Worm (Caenorhabditis elegans) whole organism, L4 larva: Measurements from ENCODE around the gene rps-12.

Source experiments
- D1046.2 ChIP-seq: fragments of 200-800 bp; sonication (Bioruptor generic); IDR thresholded peaks from 2 replicates; pipeline ENCODE4 v1.3.6; 2022; ENCODE audit warnings: missing genetic modification characterization, missing compliant biosample characterization
- T26A8.4 ChIP-seq: fragments of 200-800 bp; sonication (Bioruptor generic); IDR thresholded peaks from 2 replicates; pipeline ENCODE4 v1.3.6; 2022; ENCODE audit warnings: missing genetic modification characterization, missing compliant biosample characterization
- Y75B8A.6 ChIP-seq: fragments of 200-800 bp; sonication (Bioruptor generic); IDR thresholded peaks from 2 replicates; pipeline ENCODE4 v1.3.6; 2022; ENCODE audit warnings: missing genetic modification reagents, missing genetic modification characterization, missing compliant biosample characterization
- ZK337.2 ChIP-seq: fragments of 200-800 bp; sonication (Bioruptor generic); IDR thresholded peaks from 2 replicates; pipeline ENCODE4 v1.3.6; 2022; ENCODE audit warnings: missing genetic modification reagents, missing genetic modification characterization, missing compliant biosample characterization
- aha-1 ChIP-seq: fragments of 150-350 bp; peaks from one replicate; lab custom pipeline; 2014; ENCODE audit warnings: missing biosample characterization, missing genetic modification characterization
- ama-1 ChIP-seq: fragments of 150-350 bp; optimal IDR thresholded peaks from 2 replicates; lab custom pipeline; 2014; ENCODE audit warnings: inconsistent platforms, mixed read lengths
- attf-4 ChIP-seq: sonication (generic microtip); optimal IDR thresholded peaks from 3 replicates; lab custom pipeline; 2017; ENCODE audit warnings: missing biosample characterization, missing genetic modification characterization
- ceh-20 ChIP-seq: fragments of 200-800 bp; sonication (Bioruptor generic); IDR thresholded peaks from 2 replicates; pipeline ENCODE4 v1.3.6; 2022; ENCODE audit warnings: missing genetic modification reagents, missing genetic modification characterization, missing compliant biosample characterization
- ceh-28 ChIP-seq: fragments of 150-350 bp; optimal IDR thresholded peaks from 2 replicates; lab custom pipeline; 2014; ENCODE audit warnings: missing biosample characterization, missing genetic modification reagents, missing genetic modification characterization
- ceh-32 ChIP-seq: sonication (generic microtip); optimal IDR thresholded peaks from 2 replicates; lab custom pipeline; 2016; ENCODE audit warnings: mild to moderate bottlenecking, missing genetic modification characterization, missing compliant biosample characterization; ENCODE audit not compliant: poor library complexity
- ceh-44 ChIP-seq: fragments of 200-800 bp; sonication (Bioruptor generic); IDR thresholded peaks from 2 replicates; pipeline ENCODE4 v1.3.6; 2022; ENCODE audit warnings: missing genetic modification reagents, missing genetic modification characterization, missing compliant biosample characterization
- ceh-62 ChIP-seq: sonication (generic microtip); optimal IDR thresholded peaks from 2 replicates; lab custom pipeline; 2017; ENCODE audit warnings: missing biosample characterization, missing genetic modification characterization
- cey-2 ChIP-seq: sonication (generic microtip); optimal IDR thresholded peaks from 3 replicates; lab custom pipeline; 2017; ENCODE audit warnings: missing genetic modification characterization, mild to moderate bottlenecking, missing compliant biosample characterization, antibody characterized with exemption, borderline replicate concordance; ENCODE audit not compliant: insufficient read depth
- daf-12 ChIP-seq: fragments of 150-350 bp; optimal IDR thresholded peaks from 2 replicates; lab custom pipeline; 2014; ENCODE audit warnings: missing biosample characterization, missing genetic modification reagents, missing genetic modification characterization
- daf-19 ChIP-seq: fragments of 200-800 bp; sonication (Bioruptor generic); conservative IDR thresholded peaks from 2 replicates; pipeline ENCODE4 v1.3.6; 2022; ENCODE audit warnings: missing genetic modification characterization, missing compliant biosample characterization
- daf-8 ChIP-seq: fragments of 200-800 bp; sonication (Bioruptor generic); IDR thresholded peaks from 2 replicates; pipeline ENCODE4 v1.3.6; 2022; ENCODE audit warnings: missing genetic modification characterization, missing compliant biosample characterization
- dmd-6 ChIP-seq: fragments of 200-800 bp; sonication (Bioruptor generic); IDR thresholded peaks from 2 replicates; pipeline ENCODE4 v1.3.6; 2022; ENCODE audit warnings: missing genetic modification reagents, missing genetic modification characterization, missing compliant biosample characterization
- dmd-9 ChIP-seq: fragments of 200-800 bp; sonication (Bioruptor generic); IDR thresholded peaks from 2 replicates; pipeline ENCODE4 v1.3.6; 2022; ENCODE audit warnings: missing genetic modification reagents, missing genetic modification characterization, missing compliant biosample characterization
- dpl-1 ChIP-seq: fragments of 150-350 bp; optimal IDR thresholded peaks from 2 replicates; lab custom pipeline; 2014; ENCODE audit warnings: missing biosample characterization, missing genetic modification reagents, missing genetic modification characterization
- duxl-1 ChIP-seq: sonication (generic microtip); optimal IDR thresholded peaks from 2 replicates; lab custom pipeline; 2016; ENCODE audit warnings: mild to moderate bottlenecking, missing genetic modification characterization, moderate library complexity, missing compliant biosample characterization; ENCODE audit not compliant: poor library complexity
- egl-27 ChIP-seq: sonication (generic microtip); optimal IDR thresholded peaks from 3 replicates; lab custom pipeline; 2017; ENCODE audit warnings: missing biosample characterization, missing genetic modification reagents, missing genetic modification characterization
- fkh-10 ChIP-seq: fragments of 150-350 bp; optimal IDR thresholded peaks from 2 replicates; lab custom pipeline; 2014; ENCODE audit warnings: missing biosample characterization, missing genetic modification reagents, missing genetic modification characterization
- gei-8 ChIP-seq: fragments of 200-800 bp; sonication (Bioruptor generic); optimal IDR thresholded peaks from 2 replicates; lab custom pipeline; 2018; ENCODE audit warnings: mild to moderate bottlenecking, missing genetic modification characterization, missing compliant biosample characterization
- hlh-11 ChIP-seq: fragments of 200-800 bp; sonication (Bioruptor generic); optimal IDR thresholded peaks from 2 replicates; lab custom pipeline; 2018; ENCODE audit warnings: mild to moderate bottlenecking, missing genetic modification characterization, missing compliant biosample characterization
- hlh-30 ChIP-seq: sonication (generic microtip); optimal IDR thresholded peaks from 2 replicates; lab custom pipeline; 2017; ENCODE audit warnings: antibody characterized with exemption, mild to moderate bottlenecking, missing genetic modification characterization, missing compliant biosample characterization; ENCODE audit not compliant: insufficient read depth
- hmg-1.1 ChIP-seq: fragments of 200-800 bp; sonication (Bioruptor generic); IDR thresholded peaks from 2 replicates; pipeline ENCODE4 v1.3.6; 2022; ENCODE audit warnings: missing genetic modification reagents, missing genetic modification characterization, missing compliant biosample characterization
- lim-7 ChIP-seq: fragments of 200-800 bp; sonication (Bioruptor generic); IDR thresholded peaks from 2 replicates; pipeline ENCODE4 v1.3.6; 2022; ENCODE audit warnings: missing genetic modification characterization, missing compliant biosample characterization
- lin-1 ChIP-seq: fragments of 200-800 bp; sonication (Bioruptor generic); IDR thresholded peaks from 2 replicates; pipeline ENCODE4 v1.3.6; 2022; ENCODE audit warnings: missing genetic modification reagents, missing genetic modification characterization, missing compliant biosample characterization
- lin-29 ChIP-seq: fragments of 200-800 bp; sonication (Bioruptor generic); IDR thresholded peaks from 2 replicates; pipeline ENCODE4 v1.3.6; 2022; ENCODE audit warnings: missing genetic modification reagents, missing genetic modification characterization, missing compliant biosample characterization
- lir-3 ChIP-seq: sonication (generic microtip); optimal IDR thresholded peaks from 2 replicates; lab custom pipeline; 2016; ENCODE audit warnings: mild to moderate bottlenecking, missing genetic modification characterization, missing compliant biosample characterization
- lsy-2 ChIP-seq, 2 experiments: fragments of 150-350 bp in 1 of 2; sonication (generic microtip) in 1 of 2; optimal IDR thresholded peaks; 2 replicates each; lab custom pipeline; 2014 to 2017; ENCODE audit warnings: missing biosample characterization in 2 of 2, missing genetic modification characterization in 2 of 2
- madf-5 ChIP-seq, 2 experiments: fragments of 200-800 bp; sonication (Bioruptor generic); IDR thresholded peaks; 2 replicates each; pipeline ENCODE4 v1.3.6; 2022; ENCODE audit warnings: missing compliant biosample characterization in 2 of 2, missing genetic modification characterization in 2 of 2
- madf-9 ChIP-seq: fragments of 200-800 bp; sonication (Bioruptor generic); conservative IDR thresholded peaks from 2 replicates; pipeline ENCODE4 v1.3.6; 2022; ENCODE audit warnings: missing genetic modification reagents, missing genetic modification characterization, missing compliant biosample characterization
- mdl-1 ChIP-seq, 2 experiments: fragments of 150-350 bp in 1 of 2; sonication (generic microtip) in 1 of 2; optimal IDR thresholded peaks; 2 replicates each; lab custom pipeline; 2014 to 2017; ENCODE audit warnings: missing biosample characterization in 2 of 2, missing genetic modification characterization in 2 of 2
- mep-1 ChIP-seq: fragments of 150-350 bp; sonication (generic microtip); optimal IDR thresholded peaks from 3 replicates; lab custom pipeline; 2014; ENCODE audit warnings: missing biosample characterization, missing genetic modification characterization
- mxl-2 ChIP-seq: fragments of 200-800 bp; sonication (Bioruptor generic); conservative IDR thresholded peaks from 2 replicates; pipeline ENCODE4 v1.3.6; 2022; ENCODE audit warnings: missing genetic modification reagents, missing genetic modification characterization, missing compliant biosample characterization
- nhr-10 ChIP-seq: fragments of 150-350 bp; optimal IDR thresholded peaks from 2 replicates; lab custom pipeline; 2014; ENCODE audit warnings: missing biosample characterization, missing genetic modification characterization
- nhr-111 ChIP-seq: fragments of 200-800 bp; sonication (Bioruptor generic); optimal IDR thresholded peaks from 2 replicates; lab custom pipeline; 2018; ENCODE audit warnings: mild to moderate bottlenecking, missing genetic modification characterization, missing compliant biosample characterization
- nhr-28 ChIP-seq: fragments of 150-350 bp; optimal IDR thresholded peaks from 2 replicates; lab custom pipeline; 2014; ENCODE audit warnings: missing biosample characterization, missing genetic modification characterization
- nhr-76 ChIP-seq: fragments of 150-350 bp; optimal IDR thresholded peaks from 2 replicates; lab custom pipeline; 2014; ENCODE audit warnings: missing biosample characterization, missing genetic modification characterization
- pha-4 ChIP-seq, 2 experiments: fragments of 150-350 bp in 1 of 2; fragments of 200-800 bp in 1 of 2; sonication (Bioruptor generic) in 1 of 2; IDR thresholded peaks in 1 of 2; optimal IDR thresholded peaks in 1 of 2; 2 replicates each; pipeline versions ENCODE4 v1.3.6 to Lab custom; 2014 to 2022; ENCODE audit warnings: missing genetic modification characterization in 2 of 2, missing genetic modification reagents in 2 of 2, missing biosample characterization in 1 of 2, missing compliant biosample characterization in 1 of 2
- pqm-1 ChIP-seq: sonication (generic microtip); optimal IDR thresholded peaks from 2 replicates; lab custom pipeline; 2017; ENCODE audit warnings: missing biosample characterization, missing genetic modification characterization
- rbr-2 ChIP-seq: sonication (generic microtip); optimal IDR thresholded peaks from 2 replicates; lab custom pipeline; 2016; ENCODE audit warnings: missing genotype, missing genetic modification characterization, missing compliant biosample characterization
- sdz-12 ChIP-seq: fragments of 200-800 bp; sonication (Bioruptor generic); optimal IDR thresholded peaks from 2 replicates; lab custom pipeline; 2018; ENCODE audit warnings: mild to moderate bottlenecking, missing genetic modification characterization, missing compliant biosample characterization
- set-16 ChIP-seq: fragments of 200-800 bp; sonication (Bioruptor generic); IDR thresholded peaks from 2 replicates; pipeline ENCODE4 v1.3.6; 2022; ENCODE audit warnings: missing genetic modification reagents, missing genetic modification characterization, missing compliant biosample characterization
- skn-1 ChIP-seq: fragments of 150-350 bp; optimal IDR thresholded peaks from 2 replicates; lab custom pipeline; 2014; ENCODE audit warnings: missing biosample characterization, missing genetic modification characterization
- snpc-4 ChIP-seq: fragments of 150-350 bp; optimal IDR thresholded peaks from 2 replicates; lab custom pipeline; 2014; ENCODE audit warnings: missing biosample characterization, missing genetic modification characterization
- spr-3 ChIP-seq: fragments of 200-800 bp; sonication (Bioruptor generic); optimal IDR thresholded peaks from 2 replicates; lab custom pipeline; 2018; ENCODE audit warnings: mild to moderate bottlenecking, missing genetic modification characterization, missing compliant biosample characterization
- tra-1 ChIP-seq: fragments of 200-800 bp; sonication (Bioruptor generic); IDR thresholded peaks from 2 replicates; pipeline ENCODE4 v1.3.6; 2022; ENCODE audit warnings: missing genetic modification reagents, missing genetic modification characterization, missing compliant biosample characterization
- zfp-2 ChIP-seq: sonication (generic microtip); optimal IDR thresholded peaks from 2 replicates; lab custom pipeline; 2016; ENCODE audit warnings: mild to moderate bottlenecking, missing genetic modification characterization, missing compliant biosample characterization
- ztf-11 ChIP-seq: fragments of 150-350 bp; optimal IDR thresholded peaks from 2 replicates; lab custom pipeline; 2014; ENCODE audit warnings: missing biosample characterization, missing genetic modification characterization
- ztf-7 ChIP-seq: fragments of 150-350 bp; optimal IDR thresholded peaks from 2 replicates; lab custom pipeline; 2014; ENCODE audit warnings: missing biosample characterization, missing genetic modification characterization

Gene rps-12

DNA sequence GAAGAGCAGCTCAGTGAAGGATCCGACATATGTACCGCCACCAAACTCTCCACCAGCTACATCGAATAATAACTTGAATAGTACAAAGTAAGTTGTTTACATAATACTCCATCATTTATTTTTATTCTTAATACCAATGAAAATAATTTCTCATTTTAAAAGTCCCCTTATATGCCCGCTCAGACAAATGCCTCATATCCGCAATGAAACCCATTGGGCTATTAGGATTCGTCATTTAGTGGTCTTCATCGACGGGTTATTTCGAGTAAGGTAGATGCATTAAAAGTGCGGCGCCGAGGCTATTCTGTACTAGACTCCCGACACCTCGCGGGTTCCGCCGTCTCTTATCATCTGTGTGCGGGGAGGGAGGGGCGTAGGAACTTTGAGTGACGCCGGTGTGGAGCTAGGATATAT lies 25.4 kb upstream of the rps-12 start (continued):
- TF ChIP-seq duxl-1 (tag; lab: Kevin White, UChicago), result peak; percentile 74
- TF ChIP-seq dmd-9 (GFP tag; lab: Robert Waterston, UW), result no peak; the same call in 1 of the 2 replicates
- TF ChIP-seq hmg-1.1, result no peak
- TF ChIP-seq daf-12 (tag; lab: Kevin White, UChicago), result no peak
- TF ChIP-seq mxl-2 (GFP tag; lab: Robert Waterston, UW), result no peak
- no peak for TF ChIP-seq ceh-32
- no peak for TF ChIP-seq spr-3
- TF ChIP-seq ztf-11 (tag; lab: Kevin White, UChicago), result no peak
- TF ChIP-seq fkh-10 (GFP tag; lab: Kevin White, UChicago), result no peak
- no peak for TF ChIP-seq D1046.2 (GFP tag; lab: Robert Waterston, UW)
- peak; percentile 57 for TF ChIP-seq mep-1 (tag; lab: Kevin White, UChicago)
- TF ChIP-seq daf-8 (GFP tag; lab: Robert Waterston, UW), result no peak
- no peak for TF ChIP-seq nhr-28 (tag; lab: Kevin White, UChicago)
- no peak for TF ChIP-seq Y75B8A.6 (GFP tag; lab: Robert Waterston, UW)
- TF ChIP-seq hlh-11 (tag; lab: Kevin White, UChicago), result peak; percentile 35
- TF ChIP-seq lin-29 (GFP tag; lab: Robert Waterston, UW), result no peak
- TF ChIP-seq nhr-10 (tag; lab: Kevin White, UChicago), result no peak
- no peak for TF ChIP-seq ceh-62 (tag; lab: Kevin White, UChicago)
- no peak for TF ChIP-seq sdz-12 (GFP tag; lab: Kevin White, UChicago)
- TF ChIP-seq madf-5 (GFP tag; IDR thresholded peaks at IDR 0.05; lab: Robert Waterston, UW), result no peak
- TF ChIP-seq ceh-44 (GFP tag; lab: Robert Waterston, UW), result no peak
- TF ChIP-seq madf-9 (GFP tag; lab: Robert Waterston, UW), result no peak
- no peak for TF ChIP-seq skn-1 (tag; lab: Kevin White, UChicago)
- TF ChIP-seq ceh-28 (tag; lab: Kevin White, UChicago), result no peak
- no peak for TF ChIP-seq egl-27 (tag; lab: Kevin White, UChicago)
- TF ChIP-seq pqm-1 (tag; lab: Kevin White, UChicago), result peak; percentile 46
- TF ChIP-seq tra-1 (GFP tag; lab: Robert Waterston, UW), result no peak
- peak; percentile 20; the same call in 1 of the 2 replicates for TF ChIP-seq set-16
- peak; percentile 32 for TF ChIP-seq rbr-2 (tag; lab: Kevin White, UChicago)
- TF ChIP-seq mdl-1 (tag; optimal IDR thresholded peaks at IDR 0.05; lab: Kevin White, UChicago), result no peak
- TF ChIP-seq ceh-20, result no peak
- TF ChIP-seq hlh-30 (tag; lab: Kevin White, UChicago), result peak; percentile 27
- TF ChIP-seq aha-1, result no peak
- no peak for TF ChIP-seq ZK337.2
- no peak for TF ChIP-seq zfp-2 (tag; lab: Kevin White, UChicago)
- no peak for TF ChIP-seq cey-2 (tag; lab: Kevin White, UChicago)
- 0 out of 2 replicates have a peak, but pooled peaks have one; percentile 44 for TF ChIP-seq lin-1 (GFP tag; lab: Robert Waterston, UW)
- no peak for TF ChIP-seq gei-8 (GFP tag; lab: Kevin White, UChicago)
- no peak for TF ChIP-seq ztf-7 (tag; lab: Kevin White, UChicago)
- no peak for TF ChIP-seq nhr-111 (GFP tag; lab: Kevin White, UChicago)
- no peak for TF ChIP-seq daf-19 (GFP tag; lab: Robert Waterston, UW)
- TF ChIP-seq lsy-2 (tag; optimal IDR thresholded peaks at IDR 0.05; lab: Kevin White, UChicago), result peak in 1 of 2 experiments; percentile 46
- TF ChIP-seq attf-4 (tag; lab: Kevin White, UChicago), result no peak
- TF ChIP-seq dpl-1, result peak; percentile 21
- peak; percentile 84 for TF ChIP-seq snpc-4
- no peak for TF ChIP-seq dmd-6 (GFP tag; lab: Robert Waterston, UW)
- no peak for TF ChIP-seq lir-3 (tag; lab: Kevin White, UChicago)
- TF ChIP-seq T26A8.4 (GFP tag; lab: Robert Waterston, UW), result peak; percentile 72
- peak; percentile 88 for TF ChIP-seq ama-1 (lab: Kevin White, UChicago)
- TF ChIP-seq lim-7, result no peak
- no peak; the same call in 1 of the 2 replicates for TF ChIP-seq pha-4 (GFP tag; IDR thresholded peaks at IDR 0.05; lab: Robert Waterston, UW)
- no peak for TF ChIP-seq pha-4 (tag; optimal IDR thresholded peaks at IDR 0.05; lab: Kevin White, UChicago)
- no peak for TF ChIP-seq nhr-76
